Fruit fly (Drosophila melanogaster) whole organism, prepupa: ENCODE results near the gene CG31380.

Experiments used
- CG34406 ChIP-seq: fragments of 200-800 bp; sonication (Bioruptor generic); optimal IDR thresholded peaks from 3 replicates; lab custom pipeline; 2016; ENCODE audit warnings: missing biosample characterization, missing genetic modification characterization
- Hr39 ChIP-seq: fragments of 200-800 bp; sonication (Bioruptor generic); optimal IDR thresholded peaks from 2 replicates; lab custom pipeline; 2016; ENCODE audit warnings: missing biosample characterization, missing genetic modification characterization
- eg ChIP-seq: fragments of 200-800 bp; sonication (Bioruptor generic); IDR thresholded peaks from 3 replicates; pipeline ENCODE4 v1.3.6; 2022; ENCODE audit warnings: missing biosample characterization, missing genetic modification characterization

DNA sequence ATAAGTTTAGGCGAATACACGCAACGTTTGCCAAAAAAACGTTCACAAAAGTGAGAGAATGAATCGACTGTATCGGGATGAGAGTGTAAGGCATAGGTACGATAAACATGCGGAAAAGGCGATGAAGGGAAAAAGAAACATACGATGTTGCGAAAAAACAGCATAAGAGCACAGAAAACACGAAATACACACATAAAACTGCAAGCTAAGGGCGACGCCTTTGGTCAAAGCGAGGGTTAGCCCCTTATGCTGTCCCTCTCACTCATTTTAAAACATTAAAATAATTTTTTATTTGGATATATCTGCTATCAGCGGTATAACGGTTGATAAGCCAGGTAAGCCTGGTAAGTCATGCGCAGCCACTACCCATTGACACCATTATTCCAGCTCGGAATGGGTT lies 49.5 kb downstream of the CG31380 start:
- TF ChIP-seq eg (GFP tag; lab: Robert Waterston, UW) = no peak
- no peak for TF ChIP-seq CG34406 (GFP tag; lab: Kevin White, UChicago)
- no peak for TF ChIP-seq Hr39 (GFP tag; lab: Kevin White, UChicago)
